Fruit fly (Drosophila melanogaster) whole organism, embryonic: ENCODE data around the gene Z600.

ENCODE experiments used
- C15 ChIP-seq: fragments of 200-800 bp; sonication (Bioruptor generic); IDR thresholded peaks from 3 replicates; pipeline ENCODE4 v1.3.6; 2022; ENCODE audit warnings: missing biosample characterization, missing genetic modification characterization
- CG10147 ChIP-seq: fragments of 200-800 bp; sonication (Bioruptor generic); optimal IDR thresholded peaks from 2 replicates; lab custom pipeline; 2019; ENCODE audit warnings: missing biosample characterization, mild to moderate bottlenecking, missing genetic modification characterization, moderate library complexity
- CG11085 ChIP-seq: fragments of 200-800 bp; sonication (Bioruptor generic); IDR thresholded peaks from 2 replicates; pipeline ENCODE4 v1.3.6; 2022; ENCODE audit warnings: missing biosample characterization, missing genetic modification characterization
- CG12391 ChIP-seq: fragments of 200-800 bp; sonication (Bioruptor generic); optimal IDR thresholded peaks from 3 replicates; lab custom pipeline; 2018; ENCODE audit warnings: missing biosample characterization, mild to moderate bottlenecking, missing genetic modification characterization, moderate library complexity
- CG14441 ChIP-seq: fragments of 200-800 bp; sonication (Bioruptor generic); IDR thresholded peaks from 2 replicates; pipeline ENCODE4 v1.3.6; 2022; ENCODE audit warnings: missing biosample characterization, missing genetic modification characterization
- CG15514 ChIP-seq: fragments of 200-800 bp; sonication (Bioruptor generic); optimal IDR thresholded peaks from 3 replicates; lab custom pipeline; 2017; ENCODE audit warnings: missing biosample characterization, missing genetic modification characterization, mild to moderate bottlenecking, moderate library complexity, missing genetic modification reagents
- CG17568 ChIP-seq: fragments of 200-800 bp; sonication (Bioruptor generic); optimal IDR thresholded peaks from 2 replicates; lab custom pipeline; 2018; ENCODE audit warnings: missing biosample characterization, mild to moderate bottlenecking, missing genetic modification characterization, moderate library complexity
- CG4617 ChIP-seq: fragments of 200-800 bp; sonication (Bioruptor generic); optimal IDR thresholded peaks from 3 replicates; lab custom pipeline; 2016; ENCODE audit warnings: missing biosample characterization, missing genetic modification characterization, borderline replicate concordance
- CG7987 ChIP-seq: fragments of 200-800 bp; sonication (Bioruptor generic); optimal IDR thresholded peaks from 2 replicates; lab custom pipeline; 2018; ENCODE audit warnings: missing biosample characterization, mild to moderate bottlenecking, missing genetic modification characterization, moderate library complexity
- CG8290 ChIP-seq, 3 experiments: fragments of 200-800 bp; sonication (Bioruptor generic); optimal IDR thresholded peaks; 2 replicates each; lab custom pipeline; 2016 to 2019; ENCODE audit warnings: missing biosample characterization in 3 of 3, missing genetic modification characterization in 3 of 3, mild to moderate bottlenecking in 2 of 3, moderate library complexity in 1 of 3
- CG8359 ChIP-seq: fragments of 200-800 bp; sonication (Bioruptor generic); optimal IDR thresholded peaks from 2 replicates; lab custom pipeline; 2017; ENCODE audit warnings: missing biosample characterization, mild to moderate bottlenecking, missing genetic modification characterization, borderline replicate concordance
- CG8924 ChIP-seq: fragments of 200-800 bp; optimal IDR thresholded peaks from 3 replicates; lab custom pipeline; 2019; ENCODE audit warnings: missing biosample characterization, mild to moderate bottlenecking, missing genetic modification characterization, moderate library complexity
- CHES-1-like ChIP-seq: fragments of 200-800 bp; sonication (Bioruptor generic); optimal IDR thresholded peaks from 2 replicates; lab custom pipeline; 2016; ENCODE audit warnings: missing biosample characterization, missing genetic modification characterization
- Dll ChIP-seq: fragments of 200-800 bp; sonication (Bioruptor generic); IDR thresholded peaks from 4 replicates; pipeline ENCODE4 v1.3.6; 2022; ENCODE audit warnings: missing biosample characterization, missing genetic modification characterization; ENCODE audit not compliant: partially characterized antibody
- E2f2 ChIP-seq: fragments of 200-800 bp; sonication (Bioruptor generic); IDR thresholded peaks from 2 replicates; pipeline ENCODE4 v1.3.6; 2022; ENCODE audit warnings: missing biosample characterization, missing genetic modification characterization
- Fer1 ChIP-seq: fragments of 200-800 bp; sonication (Bioruptor generic); optimal IDR thresholded peaks from 2 replicates; lab custom pipeline; 2017; ENCODE audit warnings: missing biosample characterization, mild to moderate bottlenecking, missing genetic modification characterization
- Hmr ChIP-seq: fragments of 200-800 bp; sonication (Bioruptor generic); optimal IDR thresholded peaks from 3 replicates; lab custom pipeline; 2017; ENCODE audit warnings: mild to moderate bottlenecking, missing biosample characterization, missing genetic modification reagents, missing genetic modification characterization
- Lhr ChIP-seq: fragments of 200-800 bp; sonication (Bioruptor generic); optimal IDR thresholded peaks from 3 replicates; lab custom pipeline; 2017; ENCODE audit warnings: mild to moderate bottlenecking, missing biosample characterization, missing genetic modification reagents, missing genetic modification characterization
- Lpt ChIP-seq: fragments of >200 bp; optimal IDR thresholded peaks from 2 replicates; lab custom pipeline; 2018; ENCODE audit warnings: missing biosample characterization, missing genetic modification characterization
- MBD-R2 ChIP-seq: fragments of 200-800 bp; sonication (Bioruptor generic); IDR thresholded peaks from 2 replicates; pipeline ENCODE4 v1.3.6; 2022; ENCODE audit warnings: missing biosample characterization, missing genetic modification characterization
- MESR4 ChIP-seq: fragments of 200-800 bp; sonication (Bioruptor generic); optimal IDR thresholded peaks from 2 replicates; lab custom pipeline; 2018; ENCODE audit warnings: missing biosample characterization, mild to moderate bottlenecking, missing genetic modification characterization, moderate library complexity
- Neu2 ChIP-seq: fragments of 200-800 bp; sonication (Bioruptor generic); optimal IDR thresholded peaks from 3 replicates; lab custom pipeline; 2016; ENCODE audit warnings: missing biosample characterization, missing genetic modification characterization, borderline replicate concordance
- Vsx1 ChIP-seq: fragments of 200-800 bp; sonication (Bioruptor generic); optimal IDR thresholded peaks from 2 replicates; lab custom pipeline; 2017; ENCODE audit warnings: missing biosample characterization, mild to moderate bottlenecking, missing genetic modification characterization, missing genetic modification reagents
- ash1 ChIP-seq: fragments of 200-800 bp; sonication (Bioruptor generic); optimal IDR thresholded peaks from 2 replicates; lab custom pipeline; 2018; ENCODE audit warnings: missing biosample characterization, mild to moderate bottlenecking, missing genetic modification characterization
- ato ChIP-seq: fragments of 200-800 bp; sonication (Bioruptor generic); IDR thresholded peaks from 2 replicates; pipeline ENCODE4 v1.3.6; 2022; ENCODE audit warnings: missing biosample characterization, missing genetic modification characterization; ENCODE audit not compliant: partially characterized antibody
- btn ChIP-seq: fragments of 200-800 bp; sonication (Bioruptor generic); optimal IDR thresholded peaks from 2 replicates; lab custom pipeline; 2016; ENCODE audit warnings: missing biosample characterization, missing genetic modification characterization
- crp ChIP-seq, 2 experiments: fragments of 200-800 bp; sonication (Bioruptor generic); optimal IDR thresholded peaks; 2 replicates in 1 of 2; 3 replicates in 1 of 2; lab custom pipeline; 2017; ENCODE audit warnings: missing biosample characterization in 2 of 2, missing genetic modification characterization in 2 of 2, mild to moderate bottlenecking in 1 of 2, moderate library complexity in 1 of 2
- en ChIP-seq: fragments of 200-800 bp; sonication (Bioruptor generic); optimal IDR thresholded peaks from 2 replicates; lab custom pipeline; 2016; ENCODE audit warnings: missing biosample characterization, missing genetic modification characterization
- hbn ChIP-seq: fragments of 200-800 bp; sonication (Bioruptor generic); IDR thresholded peaks from 2 replicates; pipeline ENCODE4 v1.3.6; 2022; ENCODE audit warnings: missing biosample characterization, missing genetic modification characterization; ENCODE audit not compliant: partially characterized antibody
- lbe ChIP-seq: fragments of 200-800 bp; sonication (Bioruptor generic); optimal IDR thresholded peaks from 2 replicates; lab custom pipeline; 2016; ENCODE audit warnings: missing biosample characterization, mild to moderate bottlenecking, missing genetic modification characterization
- lov ChIP-seq, 2 experiments: fragments of 200-800 bp in 1 of 2; fragments of >200 bp in 1 of 2; sonication (Bioruptor generic) in 1 of 2; IDR thresholded peaks in 1 of 2; optimal IDR thresholded peaks in 1 of 2; 2 replicates in 1 of 2; 3 replicates in 1 of 2; pipeline versions ENCODE4 v1.3.6 to Lab custom; 2017 to 2022; ENCODE audit warnings: missing biosample characterization in 1 of 2, missing genetic modification characterization in 1 of 2
- sna ChIP-seq: fragments of 200-800 bp; sonication (Bioruptor generic); IDR thresholded peaks from 2 replicates; pipeline ENCODE4 v1.3.6; 2022; ENCODE audit warnings: missing biosample characterization, missing genetic modification characterization; ENCODE audit not compliant: partially characterized antibody
- sug ChIP-seq: fragments of 200-800 bp; optimal IDR thresholded peaks from 2 replicates; lab custom pipeline; 2019; ENCODE audit warnings: missing biosample characterization, mild to moderate bottlenecking, missing genetic modification characterization, moderate library complexity
- tio ChIP-seq: fragments of 200-800 bp; sonication (Bioruptor generic); optimal IDR thresholded peaks from 2 replicates; lab custom pipeline; 2017; ENCODE audit warnings: missing biosample characterization, missing genetic modification characterization, inconsistent platforms
- tll ChIP-seq, 2 experiments: fragments of 200-800 bp in 1 of 2; fragments of >200 bp in 1 of 2; sonication (Bioruptor generic) in 1 of 2; optimal IDR thresholded peaks; 2 replicates each; lab custom pipeline; 2017 to 2019; ENCODE audit warnings: missing biosample characterization in 2 of 2, missing genetic modification characterization in 2 of 2, mild to moderate bottlenecking in 1 of 2, moderate library complexity in 1 of 2
- tna ChIP-seq: fragments of 200-800 bp; sonication (Bioruptor generic); IDR thresholded peaks from 2 replicates; pipeline ENCODE4 v1.3.6; 2022; ENCODE audit warnings: missing biosample characterization, missing genetic modification characterization; ENCODE audit not compliant: partially characterized antibody
- trem ChIP-seq: fragments of 200-800 bp; optimal IDR thresholded peaks from 3 replicates; lab custom pipeline; 2019; ENCODE audit warnings: missing biosample characterization, mild to moderate bottlenecking, missing genetic modification characterization, moderate library complexity
- unc-4 ChIP-seq: fragments of 200-800 bp; sonication (Bioruptor generic); IDR thresholded peaks from 2 replicates; pipeline ENCODE4 v1.3.6; 2022; ENCODE audit warnings: missing biosample characterization, missing genetic modification characterization; ENCODE audit not compliant: partially characterized antibody

Gene Z600

DNA sequence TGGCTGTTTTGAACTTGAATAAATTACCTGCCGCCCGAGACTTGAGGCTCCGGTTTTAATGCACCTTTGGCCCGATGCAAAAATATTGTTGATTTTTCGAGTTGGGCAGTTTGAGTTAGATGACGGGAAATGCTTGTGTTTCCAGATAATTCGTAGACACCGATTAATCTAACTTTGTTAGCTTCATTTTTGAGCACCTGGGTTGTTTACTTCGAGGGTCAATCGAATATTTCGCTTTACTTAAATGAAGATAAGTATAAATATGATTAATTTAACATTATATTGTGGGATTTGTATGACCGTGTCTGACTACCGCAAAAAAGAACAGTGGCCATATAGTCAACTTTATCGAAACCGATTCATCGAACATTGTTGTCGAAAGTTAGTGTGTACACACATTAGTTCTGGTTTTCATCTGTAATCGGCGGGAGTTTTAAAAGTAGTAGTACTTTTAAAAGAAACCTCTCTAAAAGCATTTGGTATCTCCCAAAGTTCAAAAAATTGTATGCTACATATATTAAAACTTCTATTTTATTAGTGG lies 15.0 kb downstream of the Z600 start, which contains the start of gene CG7945 (continued):
- no peak for TF ChIP-seq CG8359
- peak; percentile 66 for TF ChIP-seq CG4617 (GFP tag; lab: Kevin White, UChicago)
- no peak for TF ChIP-seq CHES-1-like (GFP tag; lab: Kevin White, UChicago)
- peak; percentile 63 for TF ChIP-seq hbn (GFP tag; lab: Robert Waterston, UW)
- TF ChIP-seq tll (GFP tag; optimal IDR thresholded peaks at IDR 0.05; lab: Kevin White, UChicago): peak in 1 of 2 experiments; percentile 12
- 0 out of 2 replicates have a peak, but pooled peaks have one; percentile 35 for TF ChIP-seq sna (GFP tag; lab: Robert Waterston, UW)
- no peak for TF ChIP-seq Hmr (GFP tag; lab: Kevin White, UChicago)
- peak; percentile 99 for TF ChIP-seq E2f2
- no peak for TF ChIP-seq lov (optimal IDR thresholded peaks at IDR 0.05; lab: Kevin White, UChicago)
- no peak for TF ChIP-seq lov (GFP tag; IDR thresholded peaks at IDR 0.05; lab: Robert Waterston, UW)
- TF ChIP-seq crp (GFP tag; optimal IDR thresholded peaks at IDR 0.05; lab: Kevin White, UChicago): peak in 1 of 2 experiments; percentile 25
- TF ChIP-seq CG10147 (GFP tag; lab: Kevin White, UChicago): peak; percentile 19
- peak; percentile 68; the same call in 3 of the 4 replicates for TF ChIP-seq Dll (GFP tag; lab: Robert Waterston, UW)
- peak; percentile 23 for TF ChIP-seq CG12391 (tag; lab: Kevin White, UChicago)
- TF ChIP-seq CG14441 (GFP tag; lab: Robert Waterston, UW): no peak
- peak; percentile 34 for TF ChIP-seq Lhr (GFP tag; lab: Kevin White, UChicago)
- no peak for TF ChIP-seq Neu2 (GFP tag; lab: Kevin White, UChicago)
- TF ChIP-seq lbe (GFP tag; lab: Kevin White, UChicago): peak; percentile 56
- TF ChIP-seq CG17568 (GFP tag; lab: Kevin White, UChicago): peak; percentile 17
- TF ChIP-seq Vsx1: no peak
- TF ChIP-seq tna (GFP tag; lab: Robert Waterston, UW): peak; percentile 54; the same call in 1 of the 2 replicates
- TF ChIP-seq ash1 (GFP tag; lab: Kevin White, UChicago): no peak
- TF ChIP-seq C15 (GFP tag; lab: Robert Waterston, UW): no peak
- peak; percentile 69 for TF ChIP-seq MESR4
- no peak for TF ChIP-seq Lpt (GFP tag; lab: Kevin White, UChicago)
- peak; percentile 51 for TF ChIP-seq CG15514 (GFP tag; lab: Kevin White, UChicago)
- peak; percentile 70 for TF ChIP-seq trem (tag; lab: Kevin White, UChicago)
- TF ChIP-seq en: no peak
- peak; percentile 38 for TF ChIP-seq sug (tag; lab: Kevin White, UChicago)
- TF ChIP-seq unc-4 (GFP tag; lab: Robert Waterston, UW): peak; percentile 69
- peak; percentile 35 for TF ChIP-seq CG8924 (tag; lab: Kevin White, UChicago)
- TF ChIP-seq CG7987: peak; percentile 23
- peak; percentile 51; the same call in 1 of the 2 replicates for TF ChIP-seq ato (GFP tag; lab: Robert Waterston, UW)
- TF ChIP-seq CG11085 (GFP tag; lab: Robert Waterston, UW): no peak
- peak; percentile 67 for TF ChIP-seq MBD-R2 (GFP tag; lab: Robert Waterston, UW)
- TF ChIP-seq Fer1: peak; percentile 11
- no peak for TF ChIP-seq btn
- no peak for TF ChIP-seq tio
- no peak for TF ChIP-seq CG8290 (GFP tag; optimal IDR thresholded peaks at IDR 0.05; lab: Kevin White, UChicago)
- peak in 1 of 2 experiments; percentile 23 for TF ChIP-seq CG8290 (tag; optimal IDR thresholded peaks at IDR 0.05; lab: Kevin White, UChicago)
